Worm (Caenorhabditis elegans) whole organism, L2 larva: Measurements from ENCODE around the gene R02D5.10.

Source experiments
- C34F6.9 ChIP-seq: fragments of 150-350 bp; optimal IDR thresholded peaks from 2 replicates; lab custom pipeline; 2014; ENCODE audit warnings: missing biosample characterization, missing genetic modification characterization
- R02D3.7 ChIP-seq: fragments of 150-350 bp; optimal IDR thresholded peaks from 2 replicates; lab custom pipeline; 2014; ENCODE audit warnings: missing biosample characterization, missing genetic modification characterization
- Y55F3AM.14 ChIP-seq: fragments of 200-800 bp; sonication (Bioruptor generic); optimal IDR thresholded peaks from 2 replicates; lab custom pipeline; 2018; ENCODE audit warnings: mild to moderate bottlenecking, missing genetic modification characterization, missing compliant biosample characterization
- alr-1 ChIP-seq: fragments of 150-350 bp; optimal IDR thresholded peaks from 2 replicates; lab custom pipeline; 2014; ENCODE audit warnings: missing biosample characterization, missing genetic modification characterization
- aly-2 ChIP-seq: fragments of 150-350 bp; optimal IDR thresholded peaks from 2 replicates; lab custom pipeline; 2014; ENCODE audit warnings: missing biosample characterization, missing genetic modification characterization
- blmp-1 ChIP-seq: sonication (generic microtip); optimal IDR thresholded peaks from 2 replicates; lab custom pipeline; 2017; ENCODE audit warnings: missing genetic modification characterization, mild to moderate bottlenecking, missing compliant biosample characterization, antibody characterized with exemption, moderate library complexity; ENCODE audit not compliant: insufficient read depth
- ceh-16 ChIP-seq: fragments of 150-350 bp; optimal IDR thresholded peaks from 2 replicates; lab custom pipeline; 2014; ENCODE audit warnings: missing biosample characterization, missing genetic modification characterization
- ceh-82 ChIP-seq: fragments of 150-350 bp; optimal IDR thresholded peaks from 2 replicates; lab custom pipeline; 2014; ENCODE audit warnings: missing biosample characterization, missing genetic modification characterization
- crh-2 ChIP-seq: sonication (generic microtip); optimal IDR thresholded peaks from 2 replicates; lab custom pipeline; 2017; ENCODE audit warnings: missing biosample characterization, missing genetic modification characterization
- elt-3 ChIP-seq: sonication (generic microtip); optimal IDR thresholded peaks from 2 replicates; lab custom pipeline; 2017; ENCODE audit warnings: missing biosample characterization, missing genetic modification characterization
- fos-1 ChIP-seq: fragments of 150-350 bp; optimal IDR thresholded peaks from 2 replicates; lab custom pipeline; 2014; ENCODE audit warnings: missing biosample characterization, missing genetic modification characterization
- gmeb-1 ChIP-seq: fragments of 150-350 bp; optimal IDR thresholded peaks from 2 replicates; lab custom pipeline; 2014; ENCODE audit warnings: missing biosample characterization, missing genetic modification characterization
- lin-13 ChIP-seq: fragments of 150-350 bp; optimal IDR thresholded peaks from 2 replicates; lab custom pipeline; 2014; ENCODE audit warnings: missing biosample characterization, missing genetic modification reagents, missing genetic modification characterization
- lin-39 ChIP-seq: fragments of 150-350 bp; optimal IDR thresholded peaks from 2 replicates; lab custom pipeline; 2014; ENCODE audit warnings: missing biosample characterization, missing genetic modification reagents, missing genetic modification characterization
- mbf-1 ChIP-seq: sonication (generic microtip); optimal IDR thresholded peaks from 2 replicates; lab custom pipeline; 2017; ENCODE audit warnings: missing biosample characterization, missing genetic modification characterization
- mdl-1 ChIP-seq, 2 experiments: fragments of 150-350 bp in 1 of 2; sonication (generic microtip) in 1 of 2; optimal IDR thresholded peaks; 2 replicates each; lab custom pipeline; 2017; ENCODE audit warnings: missing biosample characterization in 2 of 2, missing genetic modification characterization in 2 of 2
- nhr-10 ChIP-seq: sonication (generic microtip); optimal IDR thresholded peaks from 2 replicates; lab custom pipeline; 2017; ENCODE audit warnings: missing biosample characterization, missing genetic modification characterization
- nhr-11 ChIP-seq: fragments of 150-350 bp; optimal IDR thresholded peaks from 2 replicates; lab custom pipeline; 2014; ENCODE audit warnings: missing biosample characterization, missing genetic modification characterization
- nhr-12 ChIP-seq: fragments of 150-350 bp; optimal IDR thresholded peaks from 2 replicates; lab custom pipeline; 2014; ENCODE audit warnings: missing biosample characterization, missing genetic modification characterization
- nhr-21 ChIP-seq: fragments of 150-350 bp; optimal IDR thresholded peaks from 2 replicates; lab custom pipeline; 2014; ENCODE audit warnings: missing biosample characterization, missing genetic modification characterization
- nhr-237 ChIP-seq: fragments of 150-350 bp; optimal IDR thresholded peaks from 2 replicates; lab custom pipeline; 2014; ENCODE audit warnings: missing biosample characterization, missing genetic modification characterization
- nhr-6 ChIP-seq: fragments of 150-350 bp; optimal IDR thresholded peaks from 2 replicates; lab custom pipeline; 2014; ENCODE audit warnings: missing biosample characterization, missing genetic modification characterization
- peb-1 ChIP-seq: fragments of 150-350 bp; optimal IDR thresholded peaks from 2 replicates; lab custom pipeline; 2014; ENCODE audit warnings: missing biosample characterization, missing genetic modification characterization
- sem-4 ChIP-seq: fragments of 150-350 bp; optimal IDR thresholded peaks from 2 replicates; lab custom pipeline; 2014; ENCODE audit warnings: missing biosample characterization, missing genetic modification reagents, missing genetic modification characterization
- skn-1 ChIP-seq: sonication (generic microtip); optimal IDR thresholded peaks from 2 replicates; lab custom pipeline; 2017; ENCODE audit warnings: missing biosample characterization, missing genetic modification characterization
- sma-3 ChIP-seq: sonication (generic microtip); optimal IDR thresholded peaks from 2 replicates; lab custom pipeline; 2016; ENCODE audit warnings: missing genetic modification reagents, missing genetic modification characterization, missing compliant biosample characterization
- unc-39 ChIP-seq: fragments of 150-350 bp; optimal IDR thresholded peaks from 2 replicates; lab custom pipeline; 2014; ENCODE audit warnings: missing biosample characterization, missing genetic modification characterization
- unc-55 ChIP-seq: fragments of 150-350 bp; sonication (generic microtip); optimal IDR thresholded peaks from 3 replicates; lab custom pipeline; 2014; ENCODE audit warnings: missing biosample characterization, missing genetic modification reagents, missing genetic modification characterization
- ztf-11 ChIP-seq: sonication (generic microtip); optimal IDR thresholded peaks from 2 replicates; lab custom pipeline; 2017; ENCODE audit warnings: missing biosample characterization, missing genetic modification characterization
- ztf-4 ChIP-seq: fragments of 150-350 bp; optimal IDR thresholded peaks from 2 replicates; lab custom pipeline; 2014; ENCODE audit warnings: missing biosample characterization, missing genetic modification characterization

Gene R02D5.10

DNA sequence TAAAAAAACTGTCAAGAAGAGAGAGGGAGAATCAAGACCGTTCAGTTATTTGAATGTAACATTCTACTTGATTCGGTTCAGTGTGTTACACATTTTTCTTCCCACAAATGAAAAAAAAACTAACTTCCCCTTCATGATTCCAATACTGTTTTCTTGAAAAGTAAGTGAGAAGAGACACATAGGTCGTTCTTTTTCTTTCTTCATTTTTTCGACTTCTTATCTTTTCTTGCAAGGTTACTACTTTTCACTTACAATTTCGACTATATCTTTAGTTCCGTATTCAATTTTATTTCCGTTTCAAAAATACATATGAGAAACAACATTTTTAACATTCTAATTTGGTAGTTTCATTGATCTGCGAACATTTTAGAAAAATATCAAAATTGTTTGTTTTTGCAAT is 42.9 kb upstream of the R02D5.10 start:
- TF ChIP-seq alr-1 (tag; lab: Kevin White, UChicago) (no peak), ceh-82 (tag; lab: Kevin White, UChicago) (no peak)

DNA sequence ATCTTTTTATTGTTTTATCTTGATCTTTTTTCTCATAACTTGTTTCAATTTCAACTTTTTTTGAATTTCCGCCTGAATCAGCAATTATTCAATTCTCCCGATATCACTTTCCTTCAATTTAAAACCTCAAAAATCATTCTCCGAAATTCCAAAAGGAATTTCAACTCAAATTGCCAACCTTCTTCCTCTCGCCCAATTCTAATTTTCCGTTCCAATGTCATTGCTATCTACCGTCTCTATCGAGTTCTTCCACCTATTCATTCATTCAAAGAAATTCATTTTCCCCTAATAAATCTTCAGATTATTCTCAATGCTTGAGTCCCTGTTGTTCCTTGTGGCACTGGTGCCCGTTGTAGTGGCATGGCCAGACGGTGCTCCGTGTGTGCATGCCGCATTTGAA is 41.2 kb upstream of the R02D5.10 start, which contains the start of gene F23B12.4:
Gene F23B12.4 (plus strand): TSS at position 301 of the 400 bp plus-strand sequence.
- TF ChIP-seq mdl-1 (tag; optimal IDR thresholded peaks at IDR 0.05; lab: Kevin White, UChicago) (no peak), nhr-11 (tag; lab: Kevin White, UChicago) (no peak), gmeb-1 (tag; lab: Kevin White, UChicago) (no peak), unc-39 (tag; lab: Kevin White, UChicago) (no peak), blmp-1 (tag; lab: Kevin White, UChicago) (no peak), unc-55 (GFP tag; lab: Kevin White, UChicago) (no peak), skn-1 (tag; lab: Kevin White, UChicago) (no peak)

DNA sequence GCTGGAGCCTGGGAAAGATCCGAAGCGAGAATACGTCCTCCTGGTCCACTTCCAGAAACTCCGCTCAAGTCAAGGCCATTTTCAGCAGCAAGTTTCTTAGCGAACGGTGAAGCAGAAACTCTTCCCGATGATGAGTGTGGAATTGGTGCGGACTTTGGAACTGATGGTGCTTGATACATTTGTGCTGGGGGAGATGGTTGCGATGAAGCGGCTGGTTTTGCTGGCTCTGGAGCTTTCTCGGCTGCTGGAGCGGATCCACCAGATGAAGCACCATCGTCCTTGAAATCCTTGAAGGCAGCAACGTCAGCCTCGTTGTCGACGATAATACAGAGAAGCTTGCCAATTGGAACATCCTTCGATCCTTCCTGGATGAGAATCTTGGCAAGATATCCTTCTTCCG is 35.6 kb upstream of the R02D5.10 start:
- TF ChIP-seq elt-3 (tag; lab: Kevin White, UChicago) (no peak), mdl-1 (tag; optimal IDR thresholded peaks at IDR 0.05; lab: Kevin White, UChicago) (no peak)

DNA sequence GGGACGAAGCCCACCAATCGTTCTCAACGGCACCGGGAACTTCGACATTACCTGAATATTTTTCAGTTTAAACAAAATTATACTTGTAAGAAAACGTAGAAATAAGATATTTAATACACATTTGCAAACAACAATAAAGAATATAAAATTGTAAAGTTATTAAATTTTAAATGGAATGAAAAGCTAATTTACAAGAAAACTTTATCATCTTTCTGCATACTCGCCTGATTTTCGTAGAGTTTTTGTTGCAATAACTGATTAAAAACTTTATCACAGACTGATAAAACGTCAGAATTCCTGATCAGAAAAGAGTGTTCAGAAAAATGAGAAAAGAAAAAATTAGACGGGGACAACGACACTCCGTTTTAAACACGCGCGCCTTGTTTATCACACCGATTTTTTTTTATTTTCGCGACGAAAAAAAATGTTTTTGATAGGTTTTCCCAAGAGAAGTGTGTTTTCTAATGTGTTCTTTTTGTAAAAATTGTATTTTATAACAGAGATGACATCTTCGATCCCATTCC is 34.8 kb upstream of the R02D5.10 start, which contains the start of the genes dlat-1 and fntb-1:
Gene dlat-1 (minus strand): TSS at position 51 of the 524 bp plus-strand sequence.
Gene fntb-1 (plus strand): TSS at position 412 of the 524 bp plus-strand sequence.
- TF ChIP-seq crh-2 (tag; lab: Kevin White, UChicago) (peak; percentile 8), lin-39 (tag; lab: Kevin White, UChicago) (no peak), alr-1 (tag; lab: Kevin White, UChicago) (no peak), gmeb-1 (tag; lab: Kevin White, UChicago) (peak; percentile 10), fos-1 (tag; lab: Kevin White, UChicago) (peak; percentile 80), lin-13 (GFP tag; lab: Kevin White, UChicago) (no peak), Y55F3AM.14 (GFP tag; lab: Kevin White, UChicago) (no peak), unc-55 (GFP tag; lab: Kevin White, UChicago) (peak; percentile 9)
- TF ChIP-seq, all 48 proteins: peak for 4

DNA sequence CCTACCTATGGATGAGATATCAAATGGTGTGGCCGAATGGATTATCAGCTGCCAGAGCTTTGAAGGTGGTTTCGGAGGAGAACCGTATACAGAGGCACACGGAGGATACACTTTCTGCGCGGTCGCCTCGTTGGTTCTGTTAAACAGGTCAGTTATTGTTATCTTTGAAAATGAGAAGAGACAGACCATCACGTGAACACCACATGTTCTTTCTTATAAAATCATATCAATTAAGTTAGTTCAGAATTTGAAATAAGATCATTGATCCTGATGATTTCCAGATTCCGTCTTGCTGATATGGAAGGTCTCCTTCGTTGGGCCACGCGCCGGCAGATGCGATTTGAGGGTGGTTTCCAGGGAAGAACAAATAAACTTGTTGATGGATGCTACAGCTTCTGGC is 33.4 kb upstream of the R02D5.10 start:
- TF ChIP-seq nhr-21 (tag; lab: Kevin White, UChicago) (peak; percentile 35), C34F6.9 (no peak)

DNA sequence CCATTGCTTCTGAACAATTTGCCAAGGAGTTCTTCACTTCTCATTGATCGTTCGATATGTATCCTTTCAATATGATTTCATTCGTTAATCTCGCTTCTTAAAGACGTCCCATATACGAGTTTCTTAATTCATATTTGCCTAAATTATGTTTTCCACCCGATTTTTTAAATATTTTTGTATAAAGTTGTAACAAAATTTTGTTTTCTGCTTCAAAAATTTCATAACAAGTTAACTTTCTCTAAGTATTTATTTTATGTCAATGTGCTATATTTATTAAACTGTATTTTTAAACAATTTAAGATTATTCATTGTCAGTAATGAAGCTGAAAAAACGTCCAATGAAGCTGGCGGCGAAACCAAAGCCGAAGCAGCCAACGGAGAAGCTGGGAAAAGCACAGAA is 32.7 kb upstream of the R02D5.10 start, which contains the start of gene F23B12.7:
Gene F23B12.7 (plus strand): TSS at position 301 of the 400 bp plus-strand sequence.
- no peak for TF ChIP-seq unc-55 (GFP tag; lab: Kevin White, UChicago)
- no peak for TF ChIP-seq ztf-4 (tag; lab: Kevin White, UChicago)
- TF ChIP-seq lin-39 (tag; lab: Kevin White, UChicago): no peak
- TF ChIP-seq, all 48 proteins: peak for 0

DNA sequence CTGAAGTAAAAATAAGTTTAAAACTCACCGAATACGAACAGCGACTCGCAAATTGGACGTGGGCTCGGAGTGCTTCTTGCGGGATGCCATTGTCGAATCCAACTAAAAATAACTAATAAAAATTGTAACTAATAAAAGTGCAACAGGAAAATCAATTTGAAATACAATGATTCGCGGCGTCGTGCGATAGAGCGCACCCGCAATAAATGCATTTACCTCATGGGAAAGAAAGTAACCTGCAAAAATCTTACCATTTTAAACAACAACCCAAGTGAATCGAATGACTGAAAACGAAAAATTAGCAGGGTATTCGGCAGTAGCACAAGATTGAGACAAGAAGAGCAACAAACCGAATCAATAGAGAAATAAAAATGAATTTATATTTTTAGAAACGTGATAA is 25.5 kb upstream of the R02D5.10 start, which contains the start of gene bmk-1:
Gene bmk-1 (minus strand): TSS at position 359 of the 400 bp plus-strand sequence.
- TF ChIP-seq gmeb-1 (tag; lab: Kevin White, UChicago): peak; percentile 70
- no peak for TF ChIP-seq mbf-1 (tag; lab: Kevin White, UChicago)

DNA sequence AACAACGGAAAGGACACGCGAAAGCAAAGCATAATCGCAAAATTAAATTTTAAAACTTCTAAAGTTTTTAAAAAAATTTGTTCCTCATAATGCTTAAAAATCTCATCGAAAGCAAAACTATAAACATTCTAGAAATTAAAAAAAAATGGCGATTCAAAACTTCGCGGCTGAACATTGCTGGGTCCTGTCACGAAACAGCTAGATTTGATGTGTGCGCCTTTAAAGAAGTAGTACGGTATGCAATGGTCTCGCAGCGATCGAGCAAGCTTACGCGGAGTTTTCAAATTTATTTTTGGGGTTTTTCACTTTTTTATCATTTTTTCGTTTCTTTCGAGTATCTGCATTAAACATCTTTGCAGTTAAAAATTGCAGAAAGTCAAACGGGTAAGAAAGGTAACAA is 25.0 kb upstream of the R02D5.10 start, which contains the start of gene coh-3:
Gene coh-3 (plus strand): TSS at position 353 of the 400 bp plus-strand sequence.
- no peak for TF ChIP-seq peb-1
- TF ChIP-seq nhr-6 (tag; lab: Kevin White, UChicago): no peak
- TF ChIP-seq ceh-16 (tag; lab: Kevin White, UChicago): no peak

DNA sequence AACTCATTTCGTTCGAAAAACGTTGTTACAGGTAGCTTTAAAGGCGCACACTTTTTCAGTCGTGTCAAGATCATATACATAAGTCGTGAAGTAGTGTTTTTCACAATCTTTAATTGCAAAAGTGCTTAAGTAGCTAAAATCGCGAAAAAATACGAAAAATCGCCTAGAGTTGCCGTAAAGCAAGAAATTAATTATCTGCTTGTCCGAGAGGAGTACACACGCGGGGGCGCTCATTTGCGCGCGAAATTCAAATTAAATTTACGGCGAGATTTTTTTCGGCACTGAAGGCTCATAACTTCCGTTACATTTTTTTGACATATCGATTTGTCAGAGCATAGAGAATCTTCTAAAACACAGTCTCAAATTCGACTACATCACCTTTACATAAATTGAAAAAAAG is 22.0 kb upstream of the R02D5.10 start:
- no peak for TF ChIP-seq nhr-237 (tag; lab: Kevin White, UChicago)
- no peak for TF ChIP-seq sem-4 (tag; lab: Kevin White, UChicago)
- TF ChIP-seq R02D3.7 (tag; lab: Kevin White, UChicago): no peak
- no peak for TF ChIP-seq aly-2
- no peak for TF ChIP-seq ztf-11 (tag; lab: Kevin White, UChicago)
- no peak for TF ChIP-seq nhr-10 (tag; lab: Kevin White, UChicago)
- no peak for TF ChIP-seq nhr-12
- TF ChIP-seq elt-3 (tag; lab: Kevin White, UChicago): no peak
- TF ChIP-seq sma-3 (GFP tag; lab: Kevin White, UChicago): no peak
- no peak for TF ChIP-seq nhr-21 (tag; lab: Kevin White, UChicago)
- TF ChIP-seq nhr-11 (tag; lab: Kevin White, UChicago): no peak
